Fruit fly (Drosophila melanogaster): Measurements from ENCODE around the gene GstD7.

The GstD7 gene

dm6 chr3R:12423997-12424396 is 45.7 kb downstream of the GstD7 start:
- TF ChIP-seq CG17801 (GFP tag; optimal IDR thresholded peaks at IDR 0.05; ENCODE audit: partially characterized antibody), result no peak

- TF ChIP-seq CG17801 (GFP tag; optimal IDR thresholded peaks at IDR 0.05; ENCODE audit: partially characterized antibody), result no peak
These were observed 47.4 kb downstream of the GstD7 start, which contains the start of gene Pp1-87B for dm6 chr3R:12425510-12426309. Gene Pp1-87B (minus strand): TSS chr3R:12425917.

dm6 chr3R:12426310-12426653 is 48.0 kb downstream of the GstD7 start, which contains the start of gene NANS:
Gene NANS (plus strand): TSS chr3R:12426578.
- no peak for TF ChIP-seq CG17801 (GFP tag; optimal IDR thresholded peaks at IDR 0.05; ENCODE audit: partially characterized antibody)
